Worm (Caenorhabditis elegans) whole organism, late embryonic: ENCODE data around the gene srw-119.

ENCODE experiments used
- K02D7.2 ChIP-seq: sonication (generic microtip); optimal IDR thresholded peaks from 2 replicates; lab custom pipeline; 2017; ENCODE audit warnings: mild to moderate bottlenecking, missing genetic modification characterization, missing compliant biosample characterization
- K09A11.1 ChIP-seq: sonication (generic microtip); optimal IDR thresholded peaks from 2 replicates; lab custom pipeline; 2017; ENCODE audit warnings: antibody characterized with exemption, mild to moderate bottlenecking, missing genetic modification characterization, missing compliant biosample characterization; ENCODE audit not compliant: insufficient read depth
- Y22D7AL.16 ChIP-seq: sonication (generic microtip); optimal IDR thresholded peaks from 2 replicates; lab custom pipeline; 2016; ENCODE audit warnings: missing genetic modification characterization, missing compliant biosample characterization
- ahr-1 ChIP-seq: sonication (generic microtip); optimal IDR thresholded peaks from 2 replicates; lab custom pipeline; 2016; ENCODE audit warnings: missing genetic modification characterization, missing compliant biosample characterization
- ama-1 ChIP-seq: fragments of 150-350 bp; optimal IDR thresholded peaks from 2 replicates; lab custom pipeline; 2014
- ceh-18 ChIP-seq: sonication (generic microtip); optimal IDR thresholded peaks from 2 replicates; lab custom pipeline; 2016; ENCODE audit warnings: missing genetic modification characterization, missing compliant biosample characterization
- ceh-24 ChIP-seq: sonication (generic microtip); optimal IDR thresholded peaks from 2 replicates; lab custom pipeline; 2016; ENCODE audit warnings: mild to moderate bottlenecking, missing genetic modification characterization, missing compliant biosample characterization
- ceh-30 ChIP-seq: fragments of 150-350 bp; optimal IDR thresholded peaks from 2 replicates; lab custom pipeline; 2014; ENCODE audit warnings: missing biosample characterization, missing genetic modification characterization
- ceh-31 ChIP-seq: sonication (generic microtip); optimal IDR thresholded peaks from 2 replicates; lab custom pipeline; 2016; ENCODE audit warnings: missing genetic modification characterization, missing compliant biosample characterization
- ceh-48 ChIP-seq: sonication (generic microtip); optimal IDR thresholded peaks from 2 replicates; lab custom pipeline; 2016; ENCODE audit warnings: missing genetic modification characterization, inconsistent platforms, missing compliant biosample characterization
- ceh-9 ChIP-seq: sonication (generic microtip); optimal IDR thresholded peaks from 2 replicates; lab custom pipeline; 2016; ENCODE audit warnings: mild to moderate bottlenecking, missing genetic modification characterization, inconsistent platforms, missing compliant biosample characterization
- che-1 ChIP-seq: sonication (generic microtip); optimal IDR thresholded peaks from 2 replicates; lab custom pipeline; 2016; ENCODE audit warnings: mild to moderate bottlenecking, missing genetic modification characterization, missing compliant biosample characterization
- dmd-4 ChIP-seq: sonication (generic microtip); optimal IDR thresholded peaks from 2 replicates; lab custom pipeline; 2016; ENCODE audit warnings: borderline replicate concordance, missing genetic modification characterization, missing compliant biosample characterization
- dve-1 ChIP-seq: sonication (generic microtip); optimal IDR thresholded peaks from 2 replicates; lab custom pipeline; 2017; ENCODE audit warnings: antibody characterized with exemption, mild to moderate bottlenecking, missing genetic modification characterization, missing compliant biosample characterization
- elt-2 ChIP-seq: sonication (generic microtip); optimal IDR thresholded peaks from 2 replicates; lab custom pipeline; 2016; ENCODE audit warnings: missing genetic modification reagents, missing genetic modification characterization, missing compliant biosample characterization
- elt-4 ChIP-seq: sonication (generic microtip); optimal IDR thresholded peaks from 2 replicates; lab custom pipeline; 2016; ENCODE audit warnings: missing genetic modification characterization, missing compliant biosample characterization
- eyg-1 ChIP-seq: sonication (generic microtip); optimal IDR thresholded peaks from 2 replicates; lab custom pipeline; 2016; ENCODE audit warnings: missing genotype, missing genetic modification characterization, missing compliant biosample characterization
- fkh-10 ChIP-seq: fragments of 150-350 bp; optimal IDR thresholded peaks from 2 replicates; lab custom pipeline; 2014; ENCODE audit warnings: missing biosample characterization, missing genetic modification reagents, missing genetic modification characterization
- gmeb-2 ChIP-seq: sonication (generic microtip); optimal IDR thresholded peaks from 2 replicates; lab custom pipeline; 2016; ENCODE audit warnings: missing genetic modification characterization, inconsistent platforms, missing compliant biosample characterization
- hlh-13 ChIP-seq: fragments of 200-800 bp; sonication (Bioruptor generic); optimal IDR thresholded peaks from 2 replicates; lab custom pipeline; 2018; ENCODE audit warnings: mild to moderate bottlenecking, missing genetic modification characterization, missing compliant biosample characterization
- hlh-30 ChIP-seq: sonication (generic microtip); optimal IDR thresholded peaks from 2 replicates; lab custom pipeline; 2017; ENCODE audit warnings: antibody characterized with exemption, missing genetic modification characterization, missing compliant biosample characterization; ENCODE audit not compliant: insufficient read depth
- hlh-8 ChIP-seq: sonication (generic microtip); optimal IDR thresholded peaks from 2 replicates; lab custom pipeline; 2016; ENCODE audit warnings: missing genotype, missing genetic modification characterization, missing compliant biosample characterization
- lim-6 ChIP-seq: sonication (generic microtip); optimal IDR thresholded peaks from 2 replicates; lab custom pipeline; 2016; ENCODE audit warnings: missing genetic modification characterization, missing compliant biosample characterization
- nfya-1 ChIP-seq: sonication (generic microtip); optimal IDR thresholded peaks from 2 replicates; lab custom pipeline; 2017; ENCODE audit warnings: missing genetic modification characterization, mild to moderate bottlenecking, missing compliant biosample characterization, antibody characterized with exemption, moderate library complexity
- nhr-11 ChIP-seq: fragments of 150-350 bp; optimal IDR thresholded peaks from 2 replicates; lab custom pipeline; 2014; ENCODE audit warnings: missing biosample characterization, missing genetic modification characterization
- npax-4 ChIP-seq: sonication (generic microtip); optimal IDR thresholded peaks from 2 replicates; lab custom pipeline; 2016; ENCODE audit warnings: missing genetic modification characterization, missing compliant biosample characterization
- pag-3 ChIP-seq: sonication (generic microtip); optimal IDR thresholded peaks from 2 replicates; lab custom pipeline; 2016; ENCODE audit warnings: missing compliant biosample characterization, missing genetic modification characterization, borderline replicate concordance
- pha-4 ChIP-seq: fragments of 150-350 bp; optimal IDR thresholded peaks from 2 replicates; lab custom pipeline; 2018; ENCODE audit warnings: missing biosample characterization, missing genetic modification reagents, missing genetic modification characterization
- pqm-1 ChIP-seq: sonication (generic microtip); optimal IDR thresholded peaks from 2 replicates; lab custom pipeline; 2016; ENCODE audit warnings: missing genetic modification characterization, missing compliant biosample characterization
- rnt-1 ChIP-seq: sonication (generic microtip); optimal IDR thresholded peaks from 2 replicates; lab custom pipeline; 2016; ENCODE audit warnings: missing genetic modification characterization, missing compliant biosample characterization
- sdc-2 ChIP-seq: sonication (generic microtip); optimal IDR thresholded peaks from 2 replicates; lab custom pipeline; 2016; ENCODE audit warnings: missing genotype, missing genetic modification characterization, missing compliant biosample characterization
- sox-2 ChIP-seq: fragments of 200-800 bp; sonication (Bioruptor generic); IDR thresholded peaks from 2 replicates; pipeline ENCODE4 v1.3.6; 2022; ENCODE audit warnings: missing genetic modification reagents, missing genetic modification characterization, missing compliant biosample characterization
- sox-4 ChIP-seq: sonication (generic microtip); optimal IDR thresholded peaks from 2 replicates; lab custom pipeline; 2017; ENCODE audit warnings: mild to moderate bottlenecking, missing genetic modification characterization, inconsistent platforms, missing compliant biosample characterization
- syd-9 ChIP-seq: sonication (generic microtip); optimal IDR thresholded peaks from 2 replicates; lab custom pipeline; 2016; ENCODE audit warnings: mild to moderate bottlenecking, missing genetic modification characterization, moderate library complexity, missing compliant biosample characterization
- tbx-2 ChIP-seq: sonication (generic microtip); optimal IDR thresholded peaks from 2 replicates; lab custom pipeline; 2016; ENCODE audit warnings: missing genetic modification characterization, missing compliant biosample characterization
- tbx-7 ChIP-seq: sonication (generic microtip); optimal IDR thresholded peaks from 2 replicates; lab custom pipeline; 2016; ENCODE audit warnings: missing genotype, missing genetic modification characterization, missing compliant biosample characterization
- ttx-3 ChIP-seq: sonication (generic microtip); optimal IDR thresholded peaks from 2 replicates; lab custom pipeline; 2016; ENCODE audit warnings: missing genetic modification reagents, missing genetic modification characterization, missing compliant biosample characterization
- unc-55 ChIP-seq: sonication (generic microtip); optimal IDR thresholded peaks from 2 replicates; lab custom pipeline; 2017; ENCODE audit warnings: missing biosample characterization, missing genetic modification reagents, missing genetic modification characterization
- unc-86 ChIP-seq: sonication (generic microtip); optimal IDR thresholded peaks from 2 replicates; lab custom pipeline; 2016; ENCODE audit warnings: missing genetic modification characterization, missing compliant biosample characterization
- zip-5 ChIP-seq: sonication (generic microtip); optimal IDR thresholded peaks from 2 replicates; lab custom pipeline; 2016; ENCODE audit warnings: missing genetic modification characterization, missing compliant biosample characterization
- ztf-16 ChIP-seq: sonication (generic microtip); optimal IDR thresholded peaks from 2 replicates; lab custom pipeline; 2017; ENCODE audit warnings: missing genetic modification characterization, missing compliant biosample characterization

Gene srw-119

ce11 chrV:2999736-3000135 lies at the start of gene srw-119:
TSS of gene srw-119 (minus strand) at chrV:2999836.
- no peak for TF ChIP-seq elt-2 (tag; lab: Kevin White, UChicago)
- TF ChIP-seq ceh-18 (tag; lab: Kevin White, UChicago): no peak
- TF ChIP-seq ttx-3 (tag; lab: Kevin White, UChicago): no peak
- TF ChIP-seq dve-1 (tag; lab: Kevin White, UChicago): no peak
- no peak for TF ChIP-seq tbx-7 (tag; lab: Kevin White, UChicago)
- no peak for TF ChIP-seq ahr-1 (tag; lab: Kevin White, UChicago)
- TF ChIP-seq fkh-10: no peak
- TF ChIP-seq unc-55: no peak
- TF ChIP-seq eyg-1 (tag; lab: Kevin White, UChicago): no peak
- no peak for TF ChIP-seq lim-6 (tag; lab: Kevin White, UChicago)
- no peak for TF ChIP-seq syd-9
- TF ChIP-seq ama-1 (lab: Kevin White, UChicago): no peak
- no peak for TF ChIP-seq pqm-1
- no peak for TF ChIP-seq hlh-13 (GFP tag; lab: Kevin White, UChicago)
- TF ChIP-seq pha-4 (tag; lab: Kevin White, UChicago): no peak
- TF ChIP-seq che-1 (tag; lab: Kevin White, UChicago): no peak
- TF ChIP-seq nfya-1 (tag; lab: Kevin White, UChicago): no peak
- no peak for TF ChIP-seq ceh-9 (tag; lab: Kevin White, UChicago)

ce11 chrV:3046364-3046763 lies 46.7 kb upstream of the srw-119 start:
- TF ChIP-seq ceh-31: no peak
- TF ChIP-seq gmeb-2 (tag; lab: Kevin White, UChicago): no peak
- TF ChIP-seq ztf-16 (tag; lab: Kevin White, UChicago): no peak
- TF ChIP-seq nhr-11: no peak
- TF ChIP-seq pha-4 (tag; lab: Kevin White, UChicago): no peak
- TF ChIP-seq elt-4: no peak
- TF ChIP-seq K02D7.2: no peak
- no peak for TF ChIP-seq hlh-8 (tag; lab: Kevin White, UChicago)
- TF ChIP-seq sox-4 (tag; lab: Kevin White, UChicago): no peak
- TF ChIP-seq rnt-1: no peak
- no peak for TF ChIP-seq dmd-4 (tag; lab: Kevin White, UChicago)
- no peak for TF ChIP-seq unc-86 (tag; lab: Kevin White, UChicago)
- no peak for TF ChIP-seq ceh-18 (tag; lab: Kevin White, UChicago)
- TF ChIP-seq Y22D7AL.16 (tag; lab: Kevin White, UChicago): no peak
- TF ChIP-seq ceh-24 (tag; lab: Kevin White, UChicago): no peak

DNA sequence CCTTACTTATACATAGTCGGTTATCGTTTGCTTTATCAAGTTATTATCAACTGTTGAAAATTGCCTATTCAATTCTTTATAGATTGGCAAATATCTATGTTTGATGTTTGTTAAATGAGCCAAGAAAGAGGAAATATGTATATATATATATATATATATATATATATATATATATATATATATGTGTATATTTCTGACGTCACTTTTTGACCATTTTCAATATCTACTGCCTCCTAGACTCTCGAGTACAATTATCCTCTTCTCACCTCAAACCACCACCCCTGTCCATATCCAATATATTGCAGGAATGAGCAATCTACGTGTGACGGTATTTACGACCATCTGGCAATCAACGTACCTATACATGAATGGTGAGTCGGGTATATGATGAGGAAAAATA lies 45.2 kb upstream of the srw-119 start, which contains the start of gene F59D6.1:
Gene F59D6.1 (plus strand): TSS at position 301 of the 400 bp plus-strand sequence.
- TF ChIP-seq hlh-8 (tag; lab: Kevin White, UChicago): no peak
- TF ChIP-seq sdc-2 (tag; lab: Kevin White, UChicago): peak; percentile 47

DNA sequence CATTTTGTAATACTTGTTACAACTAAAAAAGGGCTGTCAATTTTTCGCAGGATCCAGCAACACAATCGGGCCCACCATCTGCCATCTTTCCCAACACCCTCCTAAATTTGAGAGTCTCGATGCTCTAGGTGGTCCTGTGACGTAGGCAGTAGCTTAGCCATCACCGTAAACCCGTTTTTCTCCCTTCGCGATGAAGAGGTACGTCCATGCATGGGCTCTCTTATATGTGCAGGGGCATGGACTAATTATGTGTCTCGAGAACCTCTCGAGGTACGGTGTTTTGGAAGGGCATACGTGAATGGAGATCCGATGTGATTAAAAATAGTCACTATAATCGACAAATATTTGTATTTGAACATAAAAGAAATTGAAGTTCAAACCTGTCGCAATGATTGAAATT lies 41.3 kb upstream of the srw-119 start:
- TF ChIP-seq tbx-2 (tag; lab: Kevin White, UChicago): no peak
- peak; percentile 94 for TF ChIP-seq sdc-2 (tag; lab: Kevin White, UChicago)
- TF ChIP-seq, all 69 proteins: peak for 1

DNA sequence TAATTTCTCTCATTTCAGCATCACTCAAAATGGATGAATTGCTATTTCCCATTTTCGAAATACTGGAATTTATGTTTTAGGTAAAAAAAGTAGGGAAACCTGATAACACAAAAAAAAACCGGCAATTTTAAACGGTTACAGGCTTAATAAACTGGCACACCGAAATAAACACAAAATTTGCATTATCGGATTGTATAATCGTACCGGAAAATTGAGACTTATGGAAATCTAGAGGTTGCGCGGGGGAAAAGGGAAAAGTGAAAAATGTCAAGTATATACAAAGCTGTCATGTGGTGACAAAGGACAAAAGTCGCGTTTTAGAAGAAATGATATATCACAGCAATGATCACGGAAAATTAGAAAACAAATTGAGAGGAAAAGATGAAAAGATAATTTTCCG lies 39.6 kb upstream of the srw-119 start, which contains the start of gene chpf-2:
Gene chpf-2 (minus strand): TSS at position 101 of the 400 bp plus-strand sequence.
- no peak for TF ChIP-seq ama-1 (lab: Kevin White, UChicago)
- no peak for TF ChIP-seq npax-4 (tag; lab: Kevin White, UChicago)

DNA sequence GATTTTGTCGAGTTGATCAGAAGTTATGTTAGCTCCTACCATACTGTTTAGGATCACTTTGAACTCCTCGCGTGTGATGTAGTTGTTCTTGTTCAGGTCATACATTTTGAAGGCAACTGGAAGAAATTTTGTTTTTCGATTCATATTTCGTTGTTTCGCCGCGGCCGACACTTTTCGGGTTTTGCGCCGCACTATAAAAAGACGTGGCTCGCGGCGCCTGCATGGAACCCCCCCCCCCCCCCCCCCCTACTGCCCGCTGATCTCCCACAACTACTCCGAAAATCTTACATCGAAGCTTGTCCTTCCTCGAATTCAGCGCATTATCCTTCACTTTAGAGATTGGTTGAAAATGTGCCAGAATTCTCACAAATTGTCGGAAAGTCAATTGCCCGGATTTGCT lies 38.4 kb upstream of the srw-119 start:
- no peak for TF ChIP-seq K09A11.1
- no peak for TF ChIP-seq syd-9
- TF ChIP-seq sox-4 (tag; lab: Kevin White, UChicago): no peak
- TF ChIP-seq ztf-16 (tag; lab: Kevin White, UChicago): no peak
- no peak for TF ChIP-seq K02D7.2
- TF ChIP-seq sox-2 (GFP tag; lab: Robert Waterston, UW): no peak
- no peak for TF ChIP-seq che-1 (tag; lab: Kevin White, UChicago)
- no peak for TF ChIP-seq sdc-2 (tag; lab: Kevin White, UChicago)
- TF ChIP-seq pag-3 (tag; lab: Kevin White, UChicago): no peak
- no peak for TF ChIP-seq ceh-48 (tag; lab: Kevin White, UChicago)
- TF ChIP-seq ceh-30: no peak
- TF ChIP-seq ahr-1 (tag; lab: Kevin White, UChicago): no peak
- no peak for TF ChIP-seq hlh-30 (tag; lab: Kevin White, UChicago)
- TF ChIP-seq dmd-4 (tag; lab: Kevin White, UChicago): no peak
- no peak for TF ChIP-seq zip-5 (tag; lab: Kevin White, UChicago)
- no peak for TF ChIP-seq hlh-13 (GFP tag; lab: Kevin White, UChicago)
